Worm (Caenorhabditis elegans) whole organism, early embryonic: Measurements from ENCODE around the gene fipr-4.

Experiments
- F13C5.2 ChIP-seq: sonication (generic microtip); optimal IDR thresholded peaks from 2 replicates; lab custom pipeline; 2017; ENCODE audit warnings: mild to moderate bottlenecking, missing genetic modification characterization, inconsistent platforms, missing compliant biosample characterization
- aly-1 ChIP-seq: sonication (generic microtip); optimal IDR thresholded peaks from 2 replicates; lab custom pipeline; 2016; ENCODE audit warnings: missing genetic modification characterization, missing compliant biosample characterization
- ama-1 ChIP-seq: fragments of 150-350 bp; optimal IDR thresholded peaks from 2 replicates; lab custom pipeline; 2014
- hmbx-1 ChIP-seq: sonication (generic microtip); optimal IDR thresholded peaks from 2 replicates; lab custom pipeline; 2016; ENCODE audit warnings: mild to moderate bottlenecking, missing genetic modification characterization, missing compliant biosample characterization
- hnd-1 ChIP-seq: sonication (generic microtip); optimal IDR thresholded peaks from 2 replicates; lab custom pipeline; 2016; ENCODE audit warnings: missing genetic modification characterization, missing compliant biosample characterization
- pes-1 ChIP-seq: fragments of 200-800 bp; sonication (Bioruptor generic); IDR thresholded peaks from 2 replicates; pipeline ENCODE4 v1.3.6; 2022; ENCODE audit warnings: missing genetic modification reagents, missing genetic modification characterization, missing compliant biosample characterization
- tbx-11 ChIP-seq: fragments of 200-800 bp; sonication (Bioruptor generic); IDR thresholded peaks from 2 replicates; pipeline ENCODE4 v1.3.6; 2022; ENCODE audit warnings: missing genetic modification characterization, missing compliant biosample characterization
- tbx-37 ChIP-seq: fragments of 200-800 bp; sonication (Bioruptor generic); conservative IDR thresholded peaks from 2 replicates; pipeline ENCODE4 v1.3.6; 2022; ENCODE audit warnings: missing genetic modification reagents, missing genetic modification characterization, missing compliant biosample characterization

- TF ChIP-seq hmbx-1 (tag; lab: Kevin White, UChicago) (no peak), hnd-1 (tag; lab: Kevin White, UChicago) (no peak), ama-1 (lab: Kevin White, UChicago) (no peak), F13C5.2 (tag; lab: Kevin White, UChicago) (no peak), tbx-11 (GFP tag; lab: Robert Waterston, UW) (no peak), tbx-37 (no peak), pes-1 (GFP tag; lab: Robert Waterston, UW) (no peak), aly-1 (tag; lab: Kevin White, UChicago) (no peak)
These were observed 7.7 kb downstream of the fipr-4 start, which contains the start of gene C12D8.13 for ce11 chrV:10220605-10221004.
